Fruit fly (Drosophila melanogaster) S2 (cell line): ENCODE data around the gene msopa.

Experiments
- CG8478 ChIP-seq: fragments of >200 bp; optimal IDR thresholded peaks from 2 replicates; lab custom pipeline; 2018
- CTCF ChIP-seq, 2 experiments: fragments of >200 bp; optimal IDR thresholded peaks; 2 replicates each; lab custom pipeline; 2018

msopa gene

DNA sequence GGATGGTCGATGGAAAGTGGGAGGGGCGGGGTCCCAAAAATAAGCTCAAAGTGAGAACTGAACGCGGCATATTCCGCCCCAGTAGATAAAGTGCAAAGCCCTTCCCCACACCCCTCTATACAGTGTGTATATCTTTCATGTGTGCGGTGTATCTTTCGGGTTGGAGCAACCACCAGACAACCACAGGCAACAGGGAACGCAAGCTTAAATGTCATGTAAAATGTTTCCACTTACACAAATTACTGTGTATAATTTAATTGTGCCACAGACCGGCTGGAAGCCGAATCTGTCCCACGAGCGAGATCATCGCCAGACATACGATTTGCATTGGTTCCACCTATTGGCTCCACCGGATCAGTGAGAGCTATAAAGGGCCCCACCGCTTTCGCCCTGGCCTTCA lies at the start of gene msopa:
Gene msopa, plus strand, starts transcription at position 301 of the 400 bp plus-strand sequence.
- TF ChIP-seq CG8478 (no peak), CTCF (optimal IDR thresholded peaks at IDR 0.05; lab: Kevin White, UChicago) (no peak)

dm6 chr3L:22034717-22035116 lies 47.8 kb upstream of the msopa start, which contains the start of gene Oct-TyrR:
TSS of gene Oct-TyrR (plus strand) at chr3L:22035003.
- no peak for TF ChIP-seq CTCF (optimal IDR thresholded peaks at IDR 0.05; lab: Kevin White, UChicago)
- TF ChIP-seq CG8478 = no peak

- TF ChIP-seq CG8478 (no peak), CTCF (optimal IDR thresholded peaks at IDR 0.05; lab: Kevin White, UChicago) (no peak)
These were observed 31.4 kb upstream of the msopa start for dm6 chr3L:22051152-22051551.

- TF ChIP-seq CG8478 (no peak), CTCF (optimal IDR thresholded peaks at IDR 0.05; lab: Kevin White, UChicago) (no peak)
These were observed 29.2 kb upstream of the msopa start for dm6 chr3L:22053343-22053742.

DNA sequence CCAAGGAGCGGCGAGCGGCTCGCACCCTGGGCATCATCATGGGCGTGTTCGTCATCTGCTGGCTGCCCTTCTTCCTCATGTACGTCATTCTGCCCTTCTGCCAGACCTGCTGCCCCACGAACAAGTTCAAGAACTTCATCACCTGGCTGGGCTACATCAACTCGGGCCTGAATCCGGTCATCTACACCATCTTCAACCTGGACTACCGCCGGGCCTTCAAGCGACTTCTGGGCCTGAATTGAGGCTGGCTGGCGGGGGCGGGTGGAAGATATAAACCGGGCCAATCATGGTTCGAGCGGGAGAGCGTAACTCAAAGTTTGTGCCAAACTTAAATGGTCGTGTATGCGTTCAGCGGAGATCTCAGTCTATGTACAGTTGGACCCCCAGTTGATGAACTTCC lies 18.7 kb upstream of the msopa start:
- TF ChIP-seq CTCF (optimal IDR thresholded peaks at IDR 0.05; lab: Kevin White, UChicago) = no peak
- no peak for TF ChIP-seq CG8478

dm6 chr3L:22065694-22066093 lies 16.8 kb upstream of the msopa start, which contains the start of gene CG14561:
TSS of gene CG14561 (plus strand) at chr3L:22065907.
- TF ChIP-seq CTCF (optimal IDR thresholded peaks at IDR 0.05; lab: Kevin White, UChicago) = peak; percentile 16 to 41
- TF ChIP-seq CG8478 = no peak

DNA sequence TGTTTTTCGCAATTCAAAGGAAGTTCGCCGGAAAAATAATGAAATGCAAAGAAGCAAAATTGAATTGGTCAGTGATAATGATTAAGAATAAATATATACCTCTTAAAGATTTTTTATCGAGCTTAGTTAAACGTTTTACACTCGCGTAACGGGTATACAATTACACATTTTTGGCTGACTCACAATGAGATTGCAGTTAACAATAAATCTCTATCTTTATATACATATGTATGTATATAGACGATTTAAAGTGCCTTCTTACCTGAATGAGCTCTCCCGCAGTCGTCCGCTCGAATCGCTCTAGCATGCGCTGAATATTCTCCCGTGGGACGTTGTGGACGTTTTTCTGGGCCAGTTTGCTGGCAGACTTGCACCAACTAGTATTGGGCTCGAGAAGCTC lies 12.0 kb upstream of the msopa start:
- TF ChIP-seq CTCF (optimal IDR thresholded peaks at IDR 0.05; lab: Kevin White, UChicago) (no peak), CG8478 (no peak)

dm6 chr3L:22071687-22072394 lies 10.7 kb upstream of the msopa start, which contains the start of gene CG7139:
TSS of gene CG7139 (minus strand) at chr3L:22071848.
- TF ChIP-seq CTCF (optimal IDR thresholded peaks at IDR 0.05; lab: Kevin White, UChicago) = no peak
- TF ChIP-seq CG8478 = no peak

- TF ChIP-seq CTCF (optimal IDR thresholded peaks at IDR 0.05; lab: Kevin White, UChicago) (no peak), CG8478 (no peak)
These were observed 9.7 kb upstream of the msopa start for dm6 chr3L:22072824-22073223.

- no peak for TF ChIP-seq CG8478
- no peak for TF ChIP-seq CTCF (optimal IDR thresholded peaks at IDR 0.05; lab: Kevin White, UChicago)
These were observed 8.1 kb upstream of the msopa start, which contains the start of gene CG7133 for dm6 chr3L:22074347-22074971. TSS of gene CG7133 (minus strand) at chr3L:22074523.

DNA sequence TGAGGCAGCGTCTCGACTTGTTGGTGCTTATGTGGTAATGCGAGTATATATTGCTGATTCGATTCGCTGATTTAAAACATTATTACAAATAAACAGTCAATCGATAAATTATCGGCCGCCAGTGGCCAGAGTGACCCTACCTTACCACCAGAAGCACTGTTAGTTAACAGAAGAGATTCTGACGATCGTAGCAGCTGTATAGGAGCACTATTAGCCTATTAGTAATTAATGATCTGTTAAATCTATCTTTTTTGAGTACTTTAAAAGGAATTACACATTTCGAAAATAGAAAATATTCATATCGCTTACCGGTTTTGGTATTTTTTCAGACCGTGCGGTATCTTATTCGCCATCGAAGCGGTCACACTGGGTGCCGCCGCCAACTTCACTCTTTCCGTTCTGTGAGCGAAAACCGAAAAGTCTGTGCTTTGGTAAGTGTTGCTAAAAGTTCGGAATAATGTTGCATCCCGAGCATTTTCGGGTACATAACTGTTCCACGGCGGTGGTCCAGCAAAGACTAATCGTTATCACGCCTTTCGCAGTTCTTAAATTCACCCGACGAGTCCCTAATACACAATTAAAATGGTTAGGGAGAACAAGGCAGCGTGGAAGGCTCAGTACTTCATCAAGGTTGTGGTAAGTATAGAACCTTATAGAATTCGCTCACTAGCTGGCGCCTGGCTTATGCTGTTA lies 6.7 kb upstream of the msopa start, which contains the start of the genes CG7130 and RpLP0:
Gene CG7130, minus strand, starts transcription at position 51 of the 693 bp plus-strand sequence.
Gene RpLP0, plus strand, starts transcription at position 162 of the 693 bp plus-strand sequence.
- peak in 1 of 2 experiments; percentile 29 for TF ChIP-seq CTCF (optimal IDR thresholded peaks at IDR 0.05; lab: Kevin White, UChicago)
- no peak for TF ChIP-seq CG8478

dm6 chr3L:22078063-22078462 lies 4.5 kb upstream of the msopa start:
- TF ChIP-seq CTCF (optimal IDR thresholded peaks at IDR 0.05; lab: Kevin White, UChicago) (no peak), CG8478 (no peak)

DNA sequence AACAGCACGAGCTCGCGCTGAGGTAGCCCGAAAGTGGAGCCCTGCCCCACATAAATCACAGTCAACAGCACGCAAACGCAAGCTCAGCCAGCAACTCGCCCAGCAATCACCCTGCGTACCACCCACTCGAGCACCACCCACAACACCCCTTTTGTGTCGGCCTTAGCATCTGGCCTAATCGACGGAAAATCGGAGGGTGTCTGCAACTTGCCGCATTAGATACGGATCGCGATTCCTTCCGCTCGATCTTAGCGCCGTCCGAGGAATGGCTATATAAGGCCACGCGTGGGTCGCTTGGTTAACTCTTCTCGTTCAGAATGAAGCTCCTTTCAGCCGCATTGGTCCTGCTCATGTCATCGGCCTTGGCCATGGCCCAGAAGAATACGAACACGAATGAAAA lies 2.5 kb upstream of the msopa start, which contains the start of gene Sfp79B:
Gene Sfp79B, plus strand, starts transcription at position 301 of the 400 bp plus-strand sequence.
- TF ChIP-seq CG8478 (no peak), CTCF (optimal IDR thresholded peaks at IDR 0.05; lab: Kevin White, UChicago) (no peak)

DNA sequence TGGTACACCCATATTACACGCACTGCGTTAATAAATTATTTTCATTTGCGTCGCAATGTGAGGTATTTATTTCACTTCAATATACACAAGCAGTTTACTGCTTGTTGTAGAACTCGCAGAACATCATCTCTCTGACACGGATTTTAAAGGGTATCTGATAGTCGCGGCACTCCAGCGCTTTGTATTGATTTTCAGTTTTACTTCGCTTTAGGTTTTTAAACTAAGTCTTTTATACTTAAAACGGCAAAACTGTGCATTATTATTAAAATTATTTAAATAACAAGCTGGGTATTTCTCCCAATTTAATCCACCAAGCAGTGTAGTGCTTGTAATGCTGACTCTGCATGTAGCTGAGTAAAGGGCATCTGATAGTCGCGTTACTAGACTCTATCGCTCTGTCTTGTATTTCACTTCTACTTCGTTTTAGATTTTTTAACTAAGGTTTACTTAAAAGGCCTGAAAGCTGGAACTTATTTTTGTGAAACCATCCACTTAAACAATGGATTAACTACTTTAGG lies 670 bp downstream of the msopa start:
- TF ChIP-seq CTCF (optimal IDR thresholded peaks at IDR 0.05; lab: Kevin White, UChicago) = no peak
- TF ChIP-seq CG8478 = no peak

DNA sequence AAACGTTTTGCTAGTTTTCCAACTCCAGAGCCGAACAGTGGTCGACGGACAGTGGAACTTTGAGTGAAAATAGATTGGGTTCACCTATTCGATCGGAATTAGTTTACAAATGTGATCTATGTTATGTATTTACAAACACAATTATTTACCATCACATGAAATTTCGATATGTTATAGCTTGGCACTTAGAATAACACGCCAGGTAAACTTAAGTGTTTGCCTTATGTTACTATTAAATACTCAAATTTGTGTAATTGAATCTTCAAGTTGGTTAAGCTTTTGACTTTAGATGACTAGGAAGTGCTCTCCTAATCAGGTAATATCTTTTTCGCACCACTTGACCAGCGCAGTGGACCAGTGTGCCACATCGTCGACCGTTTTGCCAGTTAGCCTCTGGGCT lies 8.8 kb downstream of the msopa start:
- TF ChIP-seq CG8478 (no peak), CTCF (optimal IDR thresholded peaks at IDR 0.05; lab: Kevin White, UChicago) (no peak)
